Fruit fly (Drosophila melanogaster) whole organism, embryonic: ENCODE measurements around the gene Gr93a.

Experiments used
- B-H2 ChIP-seq: fragments of 200-800 bp; sonication (Bioruptor generic); optimal IDR thresholded peaks from 2 replicates; lab custom pipeline; 2018; ENCODE audit warnings: missing biosample characterization, mild to moderate bottlenecking, missing genetic modification characterization
- CG10431 ChIP-seq: fragments of 200-800 bp; sonication (Bioruptor generic); optimal IDR thresholded peaks from 3 replicates; lab custom pipeline; 2018; ENCODE audit warnings: missing biosample characterization, mild to moderate bottlenecking, missing genetic modification characterization
- CG10565 ChIP-seq: fragments of 200-800 bp; sonication (Bioruptor generic); optimal IDR thresholded peaks from 3 replicates; lab custom pipeline; 2016; ENCODE audit warnings: missing biosample characterization, mild to moderate bottlenecking, missing genetic modification characterization
- CG11398 ChIP-seq: fragments of 200-800 bp; sonication (Bioruptor generic); optimal IDR thresholded peaks from 2 replicates; lab custom pipeline; 2016; ENCODE audit warnings: missing biosample characterization, missing genetic modification characterization
- CG11456 ChIP-seq: fragments of 200-800 bp; sonication (Bioruptor generic); IDR thresholded peaks from 3 replicates; pipeline ENCODE4 v1.3.6; 2022; ENCODE audit warnings: missing biosample characterization, missing genetic modification characterization
- CG12071 ChIP-seq: fragments of 200-800 bp; sonication (Bioruptor generic); optimal IDR thresholded peaks from 3 replicates; lab custom pipeline; 2018; ENCODE audit warnings: missing biosample characterization, mild to moderate bottlenecking, missing genetic modification characterization
- CG12391 ChIP-seq: fragments of 200-800 bp; sonication (Bioruptor generic); optimal IDR thresholded peaks from 3 replicates; lab custom pipeline; 2018; ENCODE audit warnings: missing biosample characterization, mild to moderate bottlenecking, missing genetic modification characterization, moderate library complexity
- CG14441 ChIP-seq: fragments of 200-800 bp; sonication (Bioruptor generic); IDR thresholded peaks from 2 replicates; pipeline ENCODE4 v1.3.6; 2022; ENCODE audit warnings: missing biosample characterization, missing genetic modification characterization
- CG16815 ChIP-seq: fragments of 200-800 bp; sonication (Bioruptor generic); optimal IDR thresholded peaks from 3 replicates; lab custom pipeline; 2017; ENCODE audit warnings: missing biosample characterization, mild to moderate bottlenecking, missing genetic modification characterization
- CG17385 ChIP-seq: fragments of 200-800 bp; sonication (Bioruptor generic); optimal IDR thresholded peaks from 3 replicates; lab custom pipeline; 2018; ENCODE audit warnings: missing biosample characterization, mild to moderate bottlenecking, missing genetic modification characterization
- CG2120 ChIP-seq: fragments of 200-800 bp; sonication (Bioruptor generic); optimal IDR thresholded peaks from 3 replicates; lab custom pipeline; 2016; ENCODE audit warnings: missing biosample characterization, missing genetic modification characterization
- CG3407 ChIP-seq: fragments of 200-800 bp; sonication (Bioruptor generic); optimal IDR thresholded peaks from 2 replicates; lab custom pipeline; 2018; ENCODE audit warnings: missing biosample characterization, mild to moderate bottlenecking, missing genetic modification characterization
- CG3838 ChIP-seq: fragments of 200-800 bp; sonication (Bioruptor generic); optimal IDR thresholded peaks from 3 replicates; lab custom pipeline; 2016; ENCODE audit warnings: missing biosample characterization, missing genetic modification characterization
- CG3847 ChIP-seq: fragments of 200-800 bp; sonication (Bioruptor generic); IDR thresholded peaks from 2 replicates; pipeline ENCODE4 v1.3.6; 2022; ENCODE audit warnings: missing biosample characterization, missing genetic modification characterization
- CG5180 ChIP-seq: fragments of 200-800 bp; sonication (Bioruptor generic); optimal IDR thresholded peaks from 3 replicates; lab custom pipeline; 2017; ENCODE audit warnings: missing biosample characterization, missing genetic modification characterization, mild to moderate bottlenecking, moderate library complexity, missing genetic modification reagents
- CG5953 ChIP-seq: fragments of 200-800 bp; sonication (Bioruptor generic); IDR thresholded peaks from 2 replicates; pipeline ENCODE4 v1.3.6; 2022; ENCODE audit warnings: missing biosample characterization, missing genetic modification characterization
- CG6791 ChIP-seq: fragments of 200-800 bp; sonication (Bioruptor generic); IDR thresholded peaks from 3 replicates; pipeline ENCODE4 v1.3.6; 2022; ENCODE audit warnings: missing biosample characterization, missing genetic modification characterization; ENCODE audit not compliant: partially characterized antibody
- CG7786 ChIP-seq: fragments of 200-800 bp; sonication (Bioruptor generic); optimal IDR thresholded peaks from 2 replicates; lab custom pipeline; 2016; ENCODE audit warnings: missing biosample characterization, missing genetic modification characterization
- CG8944 ChIP-seq: fragments of 200-800 bp; sonication (Bioruptor generic); optimal IDR thresholded peaks from 3 replicates; lab custom pipeline; 2016; ENCODE audit warnings: missing biosample characterization, missing genetic modification characterization
- CTCF ChIP-seq: fragments of 200-800 bp; sonication (Bioruptor generic); optimal IDR thresholded peaks from 2 replicates; lab custom pipeline; 2017; ENCODE audit warnings: missing biosample characterization, mild to moderate bottlenecking, missing genetic modification characterization, moderate library complexity
- Dip2 ChIP-seq: fragments of 200-800 bp; sonication (Bioruptor generic); IDR thresholded peaks from 2 replicates; pipeline ENCODE4 v1.3.6; 2022; ENCODE audit warnings: missing biosample characterization, missing genetic modification characterization
- Dip3 ChIP-seq: fragments of 200-800 bp; sonication (Bioruptor generic); optimal IDR thresholded peaks from 3 replicates; lab custom pipeline; 2016; ENCODE audit warnings: missing biosample characterization, missing genetic modification characterization
- Dll ChIP-seq: fragments of 200-800 bp; sonication (Bioruptor generic); IDR thresholded peaks from 4 replicates; pipeline ENCODE4 v1.3.6; 2022; ENCODE audit warnings: missing biosample characterization, missing genetic modification characterization; ENCODE audit not compliant: partially characterized antibody
- ERR ChIP-seq: fragments of 200-800 bp; sonication (Bioruptor generic); optimal IDR thresholded peaks from 2 replicates; lab custom pipeline; 2016; ENCODE audit warnings: missing biosample characterization, missing genetic modification characterization
- Fer2 ChIP-seq: fragments of 200-800 bp; sonication (Bioruptor generic); optimal IDR thresholded peaks from 2 replicates; lab custom pipeline; 2018; ENCODE audit warnings: missing biosample characterization, mild to moderate bottlenecking, missing genetic modification characterization, moderate library complexity
- Lpt ChIP-seq: fragments of >200 bp; optimal IDR thresholded peaks from 2 replicates; lab custom pipeline; 2018; ENCODE audit warnings: missing biosample characterization, missing genetic modification characterization
- Myb ChIP-seq: fragments of 200-800 bp; sonication (Bioruptor generic); optimal IDR thresholded peaks from 2 replicates; lab custom pipeline; 2016; ENCODE audit warnings: missing biosample characterization, missing genetic modification characterization
- Oli ChIP-seq: fragments of 200-800 bp; sonication (Bioruptor generic); optimal IDR thresholded peaks from 2 replicates; lab custom pipeline; 2018; ENCODE audit warnings: missing biosample characterization, mild to moderate bottlenecking, missing genetic modification characterization, moderate library complexity
- Pdp1 ChIP-seq, 2 experiments: fragments of 200-800 bp; sonication (Bioruptor generic); optimal IDR thresholded peaks; 3 replicates each; lab custom pipeline; 2016; ENCODE audit warnings: missing biosample characterization in 2 of 2, missing genetic modification characterization in 2 of 2, mild to moderate bottlenecking in 1 of 2, moderate library complexity in 1 of 2
- Scr ChIP-seq: fragments of 200-800 bp; sonication (Bioruptor generic); IDR thresholded peaks from 2 replicates; pipeline ENCODE4 v1.3.6; 2022; ENCODE audit warnings: missing biosample characterization, missing genetic modification characterization; ENCODE audit not compliant: partially characterized antibody
- Sin3A ChIP-seq: fragments of >200 bp; optimal IDR thresholded peaks from 2 replicates; lab custom pipeline; 2018
- ac ChIP-seq: fragments of 200-800 bp; sonication (Bioruptor generic); optimal IDR thresholded peaks from 3 replicates; lab custom pipeline; 2017; ENCODE audit warnings: missing biosample characterization, mild to moderate bottlenecking, missing genetic modification characterization
- dmrt11E ChIP-seq: fragments of 200-800 bp; sonication (Bioruptor generic); optimal IDR thresholded peaks from 3 replicates; lab custom pipeline; 2018; ENCODE audit warnings: missing biosample characterization, mild to moderate bottlenecking, missing genetic modification characterization, moderate library complexity
- eyg ChIP-seq: fragments of 200-800 bp; sonication (Bioruptor generic); optimal IDR thresholded peaks from 3 replicates; lab custom pipeline; 2016; ENCODE audit warnings: missing biosample characterization, missing genetic modification characterization
- ham ChIP-seq: fragments of 200-800 bp; sonication (Bioruptor generic); IDR thresholded peaks from 2 replicates; pipeline ENCODE4 v1.3.6; 2022; ENCODE audit warnings: missing biosample characterization, missing genetic modification characterization
- ken ChIP-seq: fragments of 200-800 bp; sonication (Bioruptor generic); IDR thresholded peaks from 3 replicates; pipeline ENCODE4 v1.3.6; 2022; ENCODE audit warnings: missing biosample characterization, missing genetic modification characterization
- klu ChIP-seq: fragments of 200-800 bp; sonication (Bioruptor generic); IDR thresholded peaks from 2 replicates; pipeline ENCODE4 v1.3.6; 2022; ENCODE audit warnings: missing biosample characterization, missing genetic modification characterization
- mld ChIP-seq: fragments of 200-800 bp; sonication (Bioruptor generic); IDR thresholded peaks from 3 replicates; pipeline ENCODE4 v1.3.6; 2022; ENCODE audit warnings: missing biosample characterization, missing genetic modification characterization; ENCODE audit not compliant: partially characterized antibody
- nau ChIP-seq: fragments of 200-800 bp; sonication (Bioruptor generic); optimal IDR thresholded peaks from 3 replicates; lab custom pipeline; 2017; ENCODE audit warnings: missing biosample characterization, mild to moderate bottlenecking, missing genetic modification characterization, missing genetic modification reagents
- org-1 ChIP-seq: fragments of 200-800 bp; sonication (Bioruptor generic); optimal IDR thresholded peaks from 2 replicates; lab custom pipeline; 2017; ENCODE audit warnings: missing biosample characterization, missing genetic modification characterization
- pita ChIP-seq: fragments of 200-800 bp; sonication (Bioruptor generic); optimal IDR thresholded peaks from 2 replicates; lab custom pipeline; 2017; ENCODE audit warnings: missing biosample characterization, mild to moderate bottlenecking, missing genetic modification characterization
- row ChIP-seq: fragments of 200-800 bp; sonication (Bioruptor generic); IDR thresholded peaks from 3 replicates; pipeline ENCODE4 v1.3.6; 2022; ENCODE audit warnings: missing biosample characterization, missing genetic modification characterization
- sc ChIP-seq, 3 experiments: fragments of >200 bp in 2 of 3; fragments of 200-800 bp in 1 of 3; sonication (Bioruptor generic) in 1 of 3; optimal IDR thresholded peaks; 2 replicates in 2 of 3; 3 replicates in 1 of 3; lab custom pipeline; 2017; ENCODE audit warnings: mild to moderate bottlenecking in 1 of 3, missing biosample characterization in 1 of 3, missing genetic modification characterization in 1 of 3, missing genetic modification reagents in 1 of 3
- sr ChIP-seq: fragments of 200-800 bp; sonication (Bioruptor generic); IDR thresholded peaks from 3 replicates; pipeline ENCODE4 v1.3.6; 2022; ENCODE audit warnings: missing biosample characterization, missing genetic modification characterization
- tap ChIP-seq: fragments of 200-800 bp; optimal IDR thresholded peaks from 3 replicates; lab custom pipeline; 2019; ENCODE audit warnings: missing biosample characterization, mild to moderate bottlenecking, missing genetic modification characterization, moderate library complexity
- tin ChIP-seq: fragments of 200-800 bp; sonication (Bioruptor generic); optimal IDR thresholded peaks from 3 replicates; lab custom pipeline; 2016; ENCODE audit warnings: missing biosample characterization, missing genetic modification characterization
- trem ChIP-seq: fragments of 200-800 bp; optimal IDR thresholded peaks from 3 replicates; lab custom pipeline; 2019; ENCODE audit warnings: missing biosample characterization, mild to moderate bottlenecking, missing genetic modification characterization, moderate library complexity
- tx ChIP-seq: fragments of 200-800 bp; sonication (Bioruptor generic); optimal IDR thresholded peaks from 2 replicates; lab custom pipeline; 2016; ENCODE audit warnings: missing biosample characterization, missing genetic modification characterization
- unc-4 ChIP-seq: fragments of 200-800 bp; sonication (Bioruptor generic); IDR thresholded peaks from 2 replicates; pipeline ENCODE4 v1.3.6; 2022; ENCODE audit warnings: missing biosample characterization, missing genetic modification characterization; ENCODE audit not compliant: partially characterized antibody
- usp ChIP-seq: fragments of >200 bp; optimal IDR thresholded peaks from 2 replicates; lab custom pipeline; 2017; ENCODE audit warnings: missing biosample characterization, missing genetic modification characterization
- wdn ChIP-seq: fragments of 200-800 bp; sonication (Bioruptor generic); IDR thresholded peaks from 2 replicates; pipeline ENCODE4 v1.3.6; 2022; ENCODE audit warnings: missing biosample characterization, missing genetic modification characterization

Gr93a gene

dm6 chr3R:21828040-21828526 is 4.2 kb upstream of the Gr93a start (continued):
- TF ChIP-seq CG14441 (GFP tag; lab: Robert Waterston, UW) (no peak), org-1 (GFP tag; lab: Kevin White, UChicago) (peak; percentile 21), eyg (peak; percentile 21), tin (GFP tag; lab: Kevin White, UChicago) (peak; percentile 60), CTCF (peak; percentile 0), wdn (GFP tag; lab: Robert Waterston, UW) (0 out of 2 replicates have a peak, but pooled peaks have one; percentile 9), CG3838 (GFP tag; lab: Kevin White, UChicago) (peak; percentile 10), ERR (GFP tag; lab: Kevin White, UChicago) (peak; percentile 10), CG6791 (GFP tag; lab: Robert Waterston, UW) (peak; percentile 65), CG12071 (no peak), nau (GFP tag; lab: Kevin White, UChicago) (peak; percentile 26), CG11398 (GFP tag; lab: Kevin White, UChicago) (peak; percentile 76), tx (GFP tag; lab: Kevin White, UChicago) (peak; percentile 80), sc (optimal IDR thresholded peaks at IDR 0.05; lab: Kevin White, UChicago) (no peak), sc (GFP tag; optimal IDR thresholded peaks at IDR 0.05; lab: Kevin White, UChicago) (peak; percentile 78), Scr (GFP tag; lab: Robert Waterston, UW) (no peak), row (GFP tag; lab: Robert Waterston, UW) (peak; percentile 86), CG7786 (GFP tag; lab: Kevin White, UChicago) (peak; percentile 79), Lpt (GFP tag; lab: Kevin White, UChicago) (no peak), CG5180 (GFP tag; lab: Kevin White, UChicago) (peak; percentile 1), ac (no peak), mld (GFP tag; lab: Robert Waterston, UW) (peak; percentile 54; the same call in 1 of the 3 replicates), CG2120 (GFP tag; lab: Kevin White, UChicago) (no peak), Pdp1 (GFP tag; optimal IDR thresholded peaks at IDR 0.05; lab: Kevin White, UChicago) (peak; percentile 40 to 67), CG3407 (GFP tag; lab: Kevin White, UChicago) (peak; percentile 50), Dll (GFP tag; lab: Robert Waterston, UW) (0 out of 4 replicates have a peak, but pooled peaks have one; percentile 36), B-H2 (no peak), dmrt11E (tag; lab: Kevin White, UChicago) (peak; percentile 95), ham (no peak), CG10565 (peak; percentile 37), Oli (tag; lab: Kevin White, UChicago) (peak; percentile 82), usp (GFP tag; lab: Kevin White, UChicago) (no peak), CG12391 (tag; lab: Kevin White, UChicago) (peak; percentile 83), CG5953 (0 out of 2 replicates have a peak, but pooled peaks have one; percentile 13), trem (tag; lab: Kevin White, UChicago) (peak; percentile 68), Fer2 (no peak), sr (GFP tag; lab: Robert Waterston, UW) (no peak), tap (tag; lab: Kevin White, UChicago) (peak; percentile 7), ken (peak; percentile 78), Myb (peak; percentile 35), unc-4 (GFP tag; lab: Robert Waterston, UW) (no peak), pita (GFP tag; lab: Kevin White, UChicago) (no peak), Dip3 (GFP tag; lab: Kevin White, UChicago) (no peak), CG16815 (GFP tag; lab: Kevin White, UChicago) (peak; percentile 84), CG3847 (GFP tag; lab: Robert Waterston, UW) (peak; percentile 63), CG17385 (GFP tag; lab: Kevin White, UChicago) (peak; percentile 58), klu (no peak), CG11456 (no peak), CG8944 (peak; percentile 81), Dip2 (GFP tag; lab: Robert Waterston, UW) (no peak), Sin3A (lab: Kevin White, UChicago) (no peak), CG10431 (no peak)
